Fruit fly (Drosophila melanogaster) whole organism, adult: Measurements from ENCODE around the gene CG9915.

Experiments
- CG11617 ChIP-seq: fragments of 200-800 bp; sonication (Bioruptor generic); optimal IDR thresholded peaks from 2 replicates; lab custom pipeline; 2017; ENCODE audit warnings: mild to moderate bottlenecking, missing biosample characterization, missing genetic modification reagents, missing genetic modification characterization
- Mnt ChIP-seq: fragments of 200-800 bp; sonication (Bioruptor generic); optimal IDR thresholded peaks from 2 replicates; lab custom pipeline; 2016; ENCODE audit warnings: missing biosample characterization, mild to moderate bottlenecking, missing genetic modification characterization

dm6 chrX:16288492-16288964, 24.4 kb downstream of the CG9915 start, which contains the start of the genes CG32576 and caz:
- TF ChIP-seq CG11617 (GFP tag; lab: Kevin White, UChicago) (peak; percentile 68), Mnt (GFP tag; lab: Kevin White, UChicago) (peak; percentile 73)
